Worm (Caenorhabditis elegans) whole organism, young adult: ENCODE data around the gene T28D6.5.

Experiments
- C17E4.6 ChIP-seq: fragments of 200-800 bp; sonication (Bioruptor generic); IDR thresholded peaks from 2 replicates; pipeline ENCODE4 v1.3.6; 2022; ENCODE audit warnings: missing genetic modification reagents, missing genetic modification characterization, missing compliant biosample characterization
- F10E7.11 ChIP-seq: sonication (generic microtip); optimal IDR thresholded peaks from 2 replicates; lab custom pipeline; 2017; ENCODE audit warnings: mild to moderate bottlenecking, missing genetic modification characterization, moderate library complexity, missing compliant biosample characterization
- Y56A3A.18 ChIP-seq: fragments of 200-800 bp; sonication (Bioruptor generic); IDR thresholded peaks from 2 replicates; pipeline ENCODE4 v1.3.6; 2022; ENCODE audit warnings: missing genetic modification reagents, missing genetic modification characterization, missing compliant biosample characterization
- Y95B8A.8 ChIP-seq: fragments of 200-800 bp; sonication (Bioruptor generic); IDR thresholded peaks from 2 replicates; pipeline ENCODE4 v1.3.6; 2022; ENCODE audit warnings: missing genetic modification reagents, missing genetic modification characterization, missing compliant biosample characterization
- dpl-1 ChIP-seq: fragments of 150-350 bp; optimal IDR thresholded peaks from 2 replicates; lab custom pipeline; 2014; ENCODE audit warnings: missing biosample characterization, missing genetic modification reagents, missing genetic modification characterization
- lsy-27 ChIP-seq: sonication (generic microtip); optimal IDR thresholded peaks from 2 replicates; lab custom pipeline; 2017; ENCODE audit warnings: missing genetic modification characterization, mild to moderate bottlenecking, missing compliant biosample characterization, antibody characterized with exemption, missing genotype, borderline replicate concordance; ENCODE audit not compliant: insufficient read depth
- nhr-179 ChIP-seq: sonication (generic microtip); optimal IDR thresholded peaks from 2 replicates; lab custom pipeline; 2016; ENCODE audit warnings: mild to moderate bottlenecking, missing genetic modification characterization, missing compliant biosample characterization

DNA sequence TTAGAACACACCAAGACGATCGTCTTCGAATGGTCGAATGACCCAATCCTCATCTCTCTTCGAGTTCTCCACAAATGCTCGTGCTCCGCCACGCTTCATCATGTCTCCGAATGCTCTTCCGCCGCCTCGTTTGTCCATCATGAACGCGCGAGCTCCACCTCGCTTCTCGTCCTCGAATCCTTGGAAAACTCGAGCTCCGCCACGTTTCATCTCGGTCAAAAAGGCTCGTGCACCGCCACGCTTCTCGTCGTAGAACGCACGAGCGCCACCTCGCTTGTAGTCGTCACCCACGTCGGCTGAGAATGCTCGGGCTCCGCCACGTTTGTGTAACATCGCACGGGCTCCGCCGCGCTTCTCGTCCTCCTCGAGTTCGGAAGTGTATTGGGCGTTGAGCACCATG is 55.9 kb downstream of the T28D6.5 start:
- TF ChIP-seq Y56A3A.18 (GFP tag; lab: Robert Waterston, UW) = no peak
- TF ChIP-seq C17E4.6 (GFP tag; lab: Robert Waterston, UW) = no peak
- TF ChIP-seq Y95B8A.8 (GFP tag; lab: Robert Waterston, UW) = no peak
- TF ChIP-seq lsy-27 (tag; lab: Kevin White, UChicago) = no peak
- no peak for TF ChIP-seq nhr-179 (tag; lab: Kevin White, UChicago)
- no peak for TF ChIP-seq F10E7.11
- no peak for TF ChIP-seq dpl-1 (GFP tag; lab: Kevin White, UChicago)
